Fruit fly (Drosophila melanogaster) whole organism, embryonic: Measurements from ENCODE around the gene CG7016.

ENCODE experiments used
- Antp ChIP-seq: fragments of 200-800 bp; sonication (Bioruptor generic); optimal IDR thresholded peaks from 3 replicates; lab custom pipeline; 2016; ENCODE audit warnings: missing biosample characterization, missing genetic modification characterization
- Asciz ChIP-seq: fragments of 200-800 bp; sonication (Bioruptor generic); optimal IDR thresholded peaks from 2 replicates; lab custom pipeline; 2017; ENCODE audit warnings: missing biosample characterization, mild to moderate bottlenecking, missing genetic modification characterization, missing genetic modification reagents
- Atf3 ChIP-seq: fragments of 200-800 bp; sonication (Bioruptor generic); optimal IDR thresholded peaks from 3 replicates; lab custom pipeline; 2016; ENCODE audit warnings: missing biosample characterization, missing genetic modification characterization
- CG10209 ChIP-seq: fragments of 200-800 bp; sonication (Bioruptor generic); optimal IDR thresholded peaks from 3 replicates; lab custom pipeline; 2017; ENCODE audit warnings: missing biosample characterization, mild to moderate bottlenecking, missing genetic modification characterization, missing genetic modification reagents
- CG10959 ChIP-seq: fragments of 200-800 bp; sonication (Bioruptor generic); IDR thresholded peaks from 2 replicates; pipeline ENCODE4 v1.3.6; 2022; ENCODE audit warnings: missing biosample characterization, missing genetic modification characterization
- CG11695 ChIP-seq: fragments of 200-800 bp; sonication (Bioruptor generic); IDR thresholded peaks from 3 replicates; pipeline ENCODE4 v1.3.6; 2022; ENCODE audit warnings: missing biosample characterization, missing genetic modification characterization
- CG1233 ChIP-seq: fragments of 200-800 bp; sonication (Bioruptor generic); optimal IDR thresholded peaks from 4 replicates; lab custom pipeline; 2018; ENCODE audit warnings: missing biosample characterization, mild to moderate bottlenecking, missing genetic modification characterization
- CG12769 ChIP-seq: fragments of 200-800 bp; sonication (Bioruptor generic); optimal IDR thresholded peaks from 2 replicates; lab custom pipeline; 2019; ENCODE audit warnings: missing biosample characterization, mild to moderate bottlenecking, missing genetic modification characterization, moderate library complexity
- CG14014 ChIP-seq: fragments of 200-800 bp; sonication (Bioruptor generic); IDR thresholded peaks from 2 replicates; pipeline ENCODE4 v1.3.6; 2022; ENCODE audit warnings: missing biosample characterization, missing genetic modification characterization
- CG15696 ChIP-seq: fragments of 200-800 bp; sonication (Bioruptor generic); optimal IDR thresholded peaks from 2 replicates; lab custom pipeline; 2019; ENCODE audit warnings: missing biosample characterization, mild to moderate bottlenecking, missing genetic modification characterization, moderate library complexity
- CG17328 ChIP-seq: fragments of 200-800 bp; sonication (Bioruptor generic); IDR thresholded peaks from 2 replicates; pipeline ENCODE4 v1.3.6; 2022; ENCODE audit warnings: missing biosample characterization, missing genetic modification characterization
- CG17385 ChIP-seq: fragments of 200-800 bp; sonication (Bioruptor generic); optimal IDR thresholded peaks from 3 replicates; lab custom pipeline; 2018; ENCODE audit warnings: missing biosample characterization, mild to moderate bottlenecking, missing genetic modification characterization
- CG2889 ChIP-seq: fragments of 200-800 bp; sonication (Bioruptor generic); IDR thresholded peaks from 3 replicates; pipeline ENCODE4 v1.3.6; 2022; ENCODE audit warnings: missing biosample characterization, missing genetic modification characterization
- CG30403 ChIP-seq: fragments of 200-800 bp; sonication (Bioruptor generic); optimal IDR thresholded peaks from 3 replicates; lab custom pipeline; 2016; ENCODE audit warnings: missing biosample characterization, missing genetic modification characterization
- CG4820 ChIP-seq: fragments of 200-800 bp; sonication (Bioruptor generic); optimal IDR thresholded peaks from 3 replicates; lab custom pipeline; 2016; ENCODE audit warnings: missing biosample characterization, missing genetic modification characterization
- CG6765 ChIP-seq: fragments of 200-800 bp; sonication (Bioruptor generic); optimal IDR thresholded peaks from 3 replicates; lab custom pipeline; 2017; ENCODE audit warnings: missing biosample characterization, mild to moderate bottlenecking, missing genetic modification characterization
- CG7271 ChIP-seq: fragments of 200-800 bp; sonication (Bioruptor generic); optimal IDR thresholded peaks from 2 replicates; lab custom pipeline; 2018; ENCODE audit warnings: missing biosample characterization, mild to moderate bottlenecking, missing genetic modification characterization, moderate library complexity
- CG8089 ChIP-seq: fragments of 200-800 bp; sonication (Bioruptor generic); optimal IDR thresholded peaks from 3 replicates; lab custom pipeline; 2016; ENCODE audit warnings: missing biosample characterization, missing genetic modification characterization
- CG8388 ChIP-seq: fragments of 200-800 bp; sonication (Bioruptor generic); optimal IDR thresholded peaks from 2 replicates; lab custom pipeline; 2019; ENCODE audit warnings: missing biosample characterization, mild to moderate bottlenecking, missing genetic modification characterization, moderate library complexity
- CG9609 ChIP-seq: fragments of 200-800 bp; sonication (Bioruptor generic); optimal IDR thresholded peaks from 3 replicates; lab custom pipeline; 2016; ENCODE audit warnings: missing biosample characterization, missing genetic modification characterization
- CkIIα-i1 ChIP-seq: fragments of 200-800 bp; sonication (Bioruptor generic); IDR thresholded peaks from 2 replicates; pipeline ENCODE4 v1.3.6; 2022; ENCODE audit warnings: missing biosample characterization, missing genetic modification characterization
- D19B ChIP-seq: fragments of 200-800 bp; sonication (Bioruptor generic); optimal IDR thresholded peaks from 2 replicates; lab custom pipeline; 2017; ENCODE audit warnings: missing biosample characterization, mild to moderate bottlenecking, missing genetic modification characterization
- Doc3 ChIP-seq: fragments of 200-800 bp; sonication (Bioruptor generic); IDR thresholded peaks from 3 replicates; pipeline ENCODE4 v1.3.6; 2022; ENCODE audit warnings: missing biosample characterization, missing genetic modification characterization; ENCODE audit not compliant: partially characterized antibody
- Hr39 ChIP-seq: fragments of >200 bp; optimal IDR thresholded peaks from 2 replicates; lab custom pipeline; 2017
- Jarid2 ChIP-seq: fragments of 200-800 bp; sonication (Bioruptor generic); optimal IDR thresholded peaks from 3 replicates; lab custom pipeline; 2017; ENCODE audit warnings: mild to moderate bottlenecking, missing biosample characterization, missing genetic modification reagents, missing genetic modification characterization
- MTF-1 ChIP-seq: fragments of 200-800 bp; sonication (Bioruptor generic); optimal IDR thresholded peaks from 2 replicates; lab custom pipeline; 2018; ENCODE audit warnings: missing biosample characterization, mild to moderate bottlenecking, missing genetic modification characterization, borderline replicate concordance
- Myb ChIP-seq: fragments of 200-800 bp; sonication (Bioruptor generic); optimal IDR thresholded peaks from 2 replicates; lab custom pipeline; 2016; ENCODE audit warnings: missing biosample characterization, missing genetic modification characterization
- Neu2 ChIP-seq: fragments of 200-800 bp; sonication (Bioruptor generic); optimal IDR thresholded peaks from 3 replicates; lab custom pipeline; 2016; ENCODE audit warnings: missing biosample characterization, missing genetic modification characterization, borderline replicate concordance
- Opbp ChIP-seq: fragments of 200-800 bp; sonication (Bioruptor generic); IDR thresholded peaks from 3 replicates; pipeline ENCODE4 v1.3.6; 2022; ENCODE audit warnings: missing biosample characterization, missing genetic modification characterization; ENCODE audit not compliant: partially characterized antibody
- Ptx1 ChIP-seq: fragments of 200-800 bp; sonication (Bioruptor generic); IDR thresholded peaks from 2 replicates; pipeline ENCODE4 v1.3.6; 2022; ENCODE audit warnings: missing biosample characterization, missing genetic modification characterization
- ap ChIP-seq: fragments of 200-800 bp; sonication (Bioruptor generic); IDR thresholded peaks from 2 replicates; pipeline ENCODE4 v1.3.6; 2022; ENCODE audit warnings: missing biosample characterization, missing genetic modification characterization
- cas ChIP-seq: fragments of 200-800 bp; sonication (Bioruptor generic); IDR thresholded peaks from 2 replicates; pipeline ENCODE4 v1.3.6; 2022; ENCODE audit warnings: missing biosample characterization, missing genetic modification characterization
- croc ChIP-seq: fragments of 200-800 bp; sonication (Bioruptor generic); conservative IDR thresholded peaks from 3 replicates; pipeline ENCODE4 v1.3.6; 2022; ENCODE audit warnings: missing biosample characterization, missing genetic modification characterization
- cwo ChIP-seq: fragments of 200-800 bp; sonication (Bioruptor generic); optimal IDR thresholded peaks from 3 replicates; lab custom pipeline; 2017; ENCODE audit warnings: missing biosample characterization, missing genetic modification characterization, mild to moderate bottlenecking, moderate library complexity, missing genetic modification reagents
- emc ChIP-seq: fragments of 200-800 bp; sonication (Bioruptor generic); optimal IDR thresholded peaks from 2 replicates; lab custom pipeline; 2016; ENCODE audit warnings: missing biosample characterization, missing genetic modification characterization
- fd3F ChIP-seq: fragments of 200-800 bp; sonication (Bioruptor generic); optimal IDR thresholded peaks from 2 replicates; lab custom pipeline; 2018; ENCODE audit warnings: missing biosample characterization, mild to moderate bottlenecking, missing genetic modification characterization, moderate library complexity
- fu2 ChIP-seq: fragments of 200-800 bp; sonication (Bioruptor generic); optimal IDR thresholded peaks from 2 replicates; lab custom pipeline; 2016; ENCODE audit warnings: missing biosample characterization, missing genetic modification characterization
- gfzf ChIP-seq: fragments of 200-800 bp; sonication (Bioruptor generic); optimal IDR thresholded peaks from 2 replicates; lab custom pipeline; 2016; ENCODE audit warnings: missing biosample characterization, mild to moderate bottlenecking, missing genetic modification characterization, moderate library complexity
- ind ChIP-seq: fragments of 200-800 bp; sonication (Bioruptor generic); optimal IDR thresholded peaks from 3 replicates; lab custom pipeline; 2016; ENCODE audit warnings: missing biosample characterization, missing genetic modification characterization
- lmd ChIP-seq: fragments of 200-800 bp; sonication (Bioruptor generic); IDR thresholded peaks from 2 replicates; pipeline ENCODE4 v1.3.6; 2022; ENCODE audit warnings: missing biosample characterization, missing genetic modification characterization
- org-1 ChIP-seq: fragments of 200-800 bp; sonication (Bioruptor generic); optimal IDR thresholded peaks from 2 replicates; lab custom pipeline; 2017; ENCODE audit warnings: missing biosample characterization, missing genetic modification characterization
- prd ChIP-seq, 3 experiments: fragments of >200 bp in 2 of 3; fragments of 200-800 bp in 1 of 3; sonication (Bioruptor generic) in 1 of 3; optimal IDR thresholded peaks in 2 of 3; IDR thresholded peaks in 1 of 3; 2 replicates in 2 of 3; 3 replicates in 1 of 3; pipeline versions ENCODE4 v1.3.6 to Lab custom; 2017 to 2022; ENCODE audit warnings: missing biosample characterization in 1 of 3, missing genetic modification characterization in 1 of 3
- repo ChIP-seq: fragments of 200-800 bp; sonication (Bioruptor generic); optimal IDR thresholded peaks from 2 replicates; lab custom pipeline; 2016; ENCODE audit warnings: missing biosample characterization, missing genetic modification characterization
- row ChIP-seq: fragments of 200-800 bp; sonication (Bioruptor generic); IDR thresholded peaks from 3 replicates; pipeline ENCODE4 v1.3.6; 2022; ENCODE audit warnings: missing biosample characterization, missing genetic modification characterization
- sim ChIP-seq: fragments of 200-800 bp; sonication (Bioruptor generic); IDR thresholded peaks from 2 replicates; pipeline ENCODE4 v1.3.6; 2022; ENCODE audit warnings: missing biosample characterization, missing genetic modification characterization
- tgo ChIP-seq: fragments of 200-800 bp; sonication (Bioruptor generic); IDR thresholded peaks from 3 replicates; pipeline ENCODE4 v1.3.6; 2022; ENCODE audit warnings: missing biosample characterization, missing genetic modification characterization
- twi ChIP-seq: fragments of 200-800 bp; optimal IDR thresholded peaks from 2 replicates; lab custom pipeline; 2019; ENCODE audit warnings: missing biosample characterization, mild to moderate bottlenecking, missing genetic modification characterization, moderate library complexity
- vvl ChIP-seq: fragments of 200-800 bp; sonication (Bioruptor generic); IDR thresholded peaks from 2 replicates; pipeline ENCODE4 v1.3.6; 2022; ENCODE audit warnings: missing biosample characterization, missing genetic modification characterization
- wdn ChIP-seq: fragments of 200-800 bp; sonication (Bioruptor generic); IDR thresholded peaks from 2 replicates; pipeline ENCODE4 v1.3.6; 2022; ENCODE audit warnings: missing biosample characterization, missing genetic modification characterization
- wek ChIP-seq: fragments of 200-800 bp; sonication (Bioruptor generic); optimal IDR thresholded peaks from 3 replicates; lab custom pipeline; 2018; ENCODE audit warnings: missing biosample characterization, mild to moderate bottlenecking, missing genetic modification characterization, moderate library complexity

Gene CG7016

DNA sequence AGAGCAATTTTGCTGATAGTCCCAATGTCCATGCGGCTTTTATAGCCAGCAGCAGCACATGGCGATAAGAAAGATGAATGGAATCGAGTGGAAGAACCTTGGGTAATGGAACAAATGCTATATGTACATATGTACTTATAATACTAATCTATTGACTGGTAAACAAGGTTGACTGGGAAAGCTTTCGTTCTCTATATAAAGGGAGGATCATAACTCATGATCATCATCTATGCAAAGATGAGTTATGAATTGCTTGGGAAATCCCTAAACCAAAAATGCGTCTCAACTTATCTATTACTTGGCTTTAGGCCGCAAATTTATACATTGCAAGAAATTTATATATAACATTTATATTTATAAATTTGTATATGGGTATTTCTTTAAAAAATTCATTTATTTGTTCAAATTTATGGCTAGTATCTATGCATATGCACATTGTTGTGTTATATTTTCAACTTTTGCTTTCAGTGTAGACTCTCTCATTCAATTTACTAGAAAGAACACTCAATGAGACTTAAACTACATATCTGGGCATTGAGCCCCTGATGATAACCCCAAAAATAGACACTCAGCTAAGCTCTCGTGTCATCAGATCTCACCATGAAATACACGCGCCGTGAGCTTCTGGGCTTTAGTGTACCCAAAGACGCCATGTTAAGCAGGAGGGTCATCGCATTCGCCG is 2.1 kb downstream of the CG7016 start, which contains the start of the genes Srg1 and Elal (continued):
- peak; percentile 6 for TF ChIP-seq CG10209
- no peak for TF ChIP-seq sim (GFP tag; lab: Robert Waterston, UW)
- TF ChIP-seq ind (GFP tag; lab: Kevin White, UChicago), result peak; percentile 12
- no peak for TF ChIP-seq CG10959 (GFP tag; lab: Robert Waterston, UW)
- TF ChIP-seq row (GFP tag; lab: Robert Waterston, UW), result peak; percentile 60
- no peak for TF ChIP-seq CG8089 (GFP tag; lab: Kevin White, UChicago)
- TF ChIP-seq Atf3 (GFP tag; lab: Kevin White, UChicago), result no peak
- TF ChIP-seq ap (GFP tag; lab: Robert Waterston, UW), result no peak
- no peak for TF ChIP-seq fu2 (GFP tag; lab: Kevin White, UChicago)
- no peak for TF ChIP-seq Jarid2 (GFP tag; lab: Kevin White, UChicago)
- TF ChIP-seq tgo, result no peak
- no peak for TF ChIP-seq vvl (GFP tag; lab: Robert Waterston, UW)
- no peak for TF ChIP-seq Asciz (GFP tag; lab: Kevin White, UChicago)
- peak; percentile 0 for TF ChIP-seq CG17385 (GFP tag; lab: Kevin White, UChicago)
- no peak for TF ChIP-seq org-1 (GFP tag; lab: Kevin White, UChicago)
- 0 out of 2 replicates have a peak, but pooled peaks have one; percentile 17 for TF ChIP-seq CG17328 (GFP tag; lab: Robert Waterston, UW)
- TF ChIP-seq D19B, result no peak
- no peak for TF ChIP-seq cas
- peak; percentile 33; the same call in 1 of the 3 replicates for TF ChIP-seq CG11695 (GFP tag; lab: Robert Waterston, UW)
- no peak for TF ChIP-seq twi (tag; lab: Kevin White, UChicago)
- TF ChIP-seq CG14014, result no peak
- no peak for TF ChIP-seq croc
- no peak for TF ChIP-seq CkIIα-i1 (GFP tag; lab: Robert Waterston, UW)
- no peak for TF ChIP-seq gfzf
- no peak for TF ChIP-seq fd3F (GFP tag; lab: Kevin White, UChicago)
- TF ChIP-seq Doc3 (GFP tag; lab: Robert Waterston, UW), result no peak
- no peak for TF ChIP-seq MTF-1 (GFP tag; lab: Kevin White, UChicago)
- TF ChIP-seq wek (GFP tag; lab: Kevin White, UChicago), result no peak
- TF ChIP-seq prd (optimal IDR thresholded peaks at IDR 0.05; lab: Kevin White, UChicago), result no peak
- peak; percentile 61; the same call in 1 of the 3 replicates for TF ChIP-seq prd (GFP tag; IDR thresholded peaks at IDR 0.05; lab: Robert Waterston, UW)
- no peak; the same call in 1 of the 2 replicates for TF ChIP-seq lmd (GFP tag; lab: Robert Waterston, UW)
- no peak for TF ChIP-seq Hr39
- TF ChIP-seq Myb (GFP tag; lab: Kevin White, UChicago), result no peak
- TF ChIP-seq wdn, result 0 out of 2 replicates have a peak, but pooled peaks have one; percentile 14
- no peak for TF ChIP-seq CG2889 (GFP tag; lab: Robert Waterston, UW)
- TF ChIP-seq CG9609, result no peak
- TF ChIP-seq Antp (GFP tag; lab: Kevin White, UChicago), result no peak
- no peak for TF ChIP-seq Neu2 (GFP tag; lab: Kevin White, UChicago)
- TF ChIP-seq CG15696, result no peak
- TF ChIP-seq Opbp (GFP tag; lab: Robert Waterston, UW), result no peak
- TF ChIP-seq CG4820 (GFP tag; lab: Kevin White, UChicago), result no peak
- TF ChIP-seq CG8388 (GFP tag; lab: Kevin White, UChicago), result no peak
- TF ChIP-seq emc (GFP tag; lab: Kevin White, UChicago), result no peak
- TF ChIP-seq CG6765, result no peak
- TF ChIP-seq repo (GFP tag; lab: Kevin White, UChicago), result no peak
- TF ChIP-seq CG30403 (GFP tag; lab: Kevin White, UChicago), result peak; percentile 38
- TF ChIP-seq Ptx1 (GFP tag; lab: Robert Waterston, UW), result no peak
- peak; percentile 24 for TF ChIP-seq cwo
- no peak for TF ChIP-seq CG12769 (tag; lab: Kevin White, UChicago)
- TF ChIP-seq CG7271, result no peak
- TF ChIP-seq CG1233, result no peak
